Worm (Caenorhabditis elegans) whole organism, young adult: Measurements from ENCODE around the gene F59A1.16.
A peak's percentile ranks its signal among the peaks of the same experiment; 100 is the strongest.

Experiments used
- B0035.1 ChIP-seq: sonication (generic microtip); optimal IDR thresholded peaks from 2 replicates; lab custom pipeline; 2016; ENCODE audit warnings: missing genetic modification characterization, mild to moderate bottlenecking, missing compliant biosample characterization, missing genotype, missing genetic modification reagents
- B0336.3 ChIP-seq: fragments of 200-800 bp; sonication (Bioruptor generic); IDR thresholded peaks from 2 replicates; pipeline ENCODE4 v1.3.6; 2022; ENCODE audit warnings: missing genetic modification characterization, missing compliant biosample characterization
- D2030.7 ChIP-seq: fragments of 200-800 bp; sonication (Bioruptor generic); IDR thresholded peaks from 2 replicates; pipeline ENCODE4 v1.3.6; 2022; ENCODE audit warnings: missing genetic modification reagents, missing genetic modification characterization, missing compliant biosample characterization
- F22D6.2 ChIP-seq: sonication (generic microtip); optimal IDR thresholded peaks from 2 replicates; lab custom pipeline; 2016; ENCODE audit warnings: mild to moderate bottlenecking, missing genetic modification characterization, missing compliant biosample characterization
- F23B12.7 ChIP-seq: sonication (generic microtip); optimal IDR thresholded peaks from 2 replicates; lab custom pipeline; 2017; ENCODE audit warnings: missing genetic modification characterization, mild to moderate bottlenecking, missing compliant biosample characterization, antibody characterized with exemption, moderate library complexity; ENCODE audit not compliant: insufficient read depth
- F52B5.7 ChIP-seq: sonication (generic microtip); optimal IDR thresholded peaks from 2 replicates; lab custom pipeline; 2016; ENCODE audit warnings: mild to moderate bottlenecking, missing genetic modification characterization, missing compliant biosample characterization
- F57C9.4 ChIP-seq: sonication (generic microtip); optimal IDR thresholded peaks from 2 replicates; lab custom pipeline; 2017; ENCODE audit warnings: mild to moderate bottlenecking, missing genetic modification characterization, missing compliant biosample characterization
- K12H6.12 ChIP-seq: fragments of 200-800 bp; sonication (Bioruptor generic); optimal IDR thresholded peaks from 2 replicates; lab custom pipeline; 2018; ENCODE audit warnings: mild to moderate bottlenecking, missing genetic modification characterization, missing compliant biosample characterization
- T26A5.8 ChIP-seq: sonication (generic microtip); optimal IDR thresholded peaks from 2 replicates; lab custom pipeline; 2016; ENCODE audit warnings: missing genetic modification characterization, missing compliant biosample characterization
- aptf-2 ChIP-seq: fragments of 200-800 bp; sonication (Bioruptor generic); conservative IDR thresholded peaks from 2 replicates; pipeline ENCODE4 v1.3.6; 2022; ENCODE audit warnings: missing genetic modification reagents, missing genetic modification characterization, missing compliant biosample characterization
- atf-7 ChIP-seq: sonication (generic microtip); optimal IDR thresholded peaks from 2 replicates; lab custom pipeline; 2017; ENCODE audit warnings: mild to moderate bottlenecking, missing genetic modification characterization, missing compliant biosample characterization
- bed-1 ChIP-seq: fragments of 200-800 bp; sonication (Bioruptor generic); IDR thresholded peaks from 2 replicates; pipeline ENCODE4 v1.3.6; 2022; ENCODE audit warnings: missing genetic modification reagents, missing genetic modification characterization, missing compliant biosample characterization
- bed-2 ChIP-seq: fragments of 200-800 bp; sonication (Bioruptor generic); IDR thresholded peaks from 2 replicates; pipeline ENCODE4 v1.3.6; 2022; ENCODE audit warnings: missing genetic modification reagents, missing genetic modification characterization, missing compliant biosample characterization
- ceh-27 ChIP-seq: fragments of 200-800 bp; sonication (Bioruptor generic); optimal IDR thresholded peaks from 2 replicates; lab custom pipeline; 2018; ENCODE audit warnings: mild to moderate bottlenecking, missing genetic modification characterization, moderate library complexity, missing compliant biosample characterization
- ceh-79 ChIP-seq: sonication (generic microtip); optimal IDR thresholded peaks from 2 replicates; lab custom pipeline; 2017; ENCODE audit warnings: mild to moderate bottlenecking, missing genetic modification characterization, missing compliant biosample characterization
- chd-7 ChIP-seq: sonication (generic microtip); optimal IDR thresholded peaks from 2 replicates; lab custom pipeline; 2016; ENCODE audit warnings: mild to moderate bottlenecking, missing genetic modification characterization, moderate library complexity, missing compliant biosample characterization
- die-1 ChIP-seq: sonication (generic microtip); optimal IDR thresholded peaks from 2 replicates; lab custom pipeline; 2016; ENCODE audit warnings: missing genotype, mild to moderate bottlenecking, missing genetic modification characterization, missing compliant biosample characterization
- dox-1 ChIP-seq: fragments of 200-800 bp; sonication (Bioruptor generic); IDR thresholded peaks from 2 replicates; pipeline ENCODE4 v1.3.6; 2022; ENCODE audit warnings: missing genetic modification reagents, missing genetic modification characterization, missing compliant biosample characterization
- dpff-1 ChIP-seq: sonication (generic microtip); optimal IDR thresholded peaks from 2 replicates; lab custom pipeline; 2017; ENCODE audit warnings: mild to moderate bottlenecking, missing genetic modification characterization, missing compliant biosample characterization
- hlh-12 ChIP-seq: sonication (generic microtip); optimal IDR thresholded peaks from 2 replicates; lab custom pipeline; 2016; ENCODE audit warnings: missing genetic modification characterization, missing compliant biosample characterization
- hrde-1 ChIP-seq: sonication (generic microtip); optimal IDR thresholded peaks from 2 replicates; lab custom pipeline; 2016; ENCODE audit warnings: missing genetic modification characterization, mild to moderate bottlenecking, missing compliant biosample characterization, moderate library complexity, missing genotype, missing genetic modification reagents, borderline replicate concordance
- hsf-1 ChIP-seq: fragments of 200-800 bp; sonication (Bioruptor generic); IDR thresholded peaks from 2 replicates; pipeline ENCODE4 v1.3.6; 2022; ENCODE audit warnings: missing genetic modification reagents, missing genetic modification characterization, missing compliant biosample characterization
- lag-1 ChIP-seq: fragments of 200-800 bp; sonication (Bioruptor generic); IDR thresholded peaks from 2 replicates; pipeline ENCODE4 v1.3.6; 2022; ENCODE audit warnings: missing genetic modification reagents, missing genetic modification characterization, missing compliant biosample characterization
- let-607 ChIP-seq, 2 experiments: fragments of 200-800 bp in 1 of 2; sonication (Bioruptor generic) in 1 of 2; sonication (generic microtip) in 1 of 2; optimal IDR thresholded peaks; 2 replicates each; lab custom pipeline; 2016 to 2018; ENCODE audit warnings: mild to moderate bottlenecking in 2 of 2, missing compliant biosample characterization in 2 of 2, missing genetic modification characterization in 2 of 2, moderate library complexity in 2 of 2, missing genotype in 1 of 2
- lin-35 ChIP-seq, 3 experiments: fragments of 150-350 bp in 2 of 3; sonication (generic microtip) in 1 of 3; optimal IDR thresholded peaks; 2 replicates each; lab custom pipeline; 2014 to 2018; ENCODE audit warnings: missing biosample characterization in 3 of 3, missing genetic modification characterization in 3 of 3, missing genetic modification reagents in 3 of 3
- lsl-1 ChIP-seq: fragments of 200-800 bp; sonication (Bioruptor generic); optimal IDR thresholded peaks from 2 replicates; lab custom pipeline; 2018; ENCODE audit warnings: mild to moderate bottlenecking, missing genetic modification characterization, moderate library complexity, missing compliant biosample characterization
- mel-28 ChIP-seq: sonication (generic microtip); optimal IDR thresholded peaks from 2 replicates; lab custom pipeline; 2016; ENCODE audit warnings: borderline replicate concordance, mild to moderate bottlenecking, missing genetic modification characterization, missing compliant biosample characterization
- mxl-1 ChIP-seq: sonication (generic microtip); optimal IDR thresholded peaks from 2 replicates; lab custom pipeline; 2016; ENCODE audit warnings: missing genetic modification characterization, missing compliant biosample characterization
- nfya-2 ChIP-seq: fragments of 200-800 bp; sonication (Bioruptor generic); IDR thresholded peaks from 2 replicates; pipeline ENCODE4 v1.3.6; 2022; ENCODE audit warnings: missing genetic modification reagents, missing genetic modification characterization, missing compliant biosample characterization
- nhr-120 ChIP-seq: fragments of 200-800 bp; sonication (Bioruptor generic); IDR thresholded peaks from 2 replicates; pipeline ENCODE4 v1.3.6; 2022; ENCODE audit warnings: missing genetic modification characterization, missing compliant biosample characterization
- nhr-179 ChIP-seq: sonication (generic microtip); optimal IDR thresholded peaks from 2 replicates; lab custom pipeline; 2016; ENCODE audit warnings: mild to moderate bottlenecking, missing genetic modification characterization, missing compliant biosample characterization
- nhr-80 ChIP-seq: sonication (generic microtip); optimal IDR thresholded peaks from 2 replicates; lab custom pipeline; 2016; ENCODE audit warnings: missing genetic modification characterization, missing compliant biosample characterization
- pbrm-1 ChIP-seq: fragments of 200-800 bp; sonication (Bioruptor generic); IDR thresholded peaks from 2 replicates; pipeline ENCODE4 v1.3.6; 2022; ENCODE audit warnings: missing genetic modification reagents, missing genetic modification characterization, missing compliant biosample characterization
- repo-1 ChIP-seq: sonication (generic microtip); optimal IDR thresholded peaks from 2 replicates; lab custom pipeline; 2017; ENCODE audit warnings: mild to moderate bottlenecking, missing genetic modification characterization, missing compliant biosample characterization
- rpc-1 ChIP-seq, 2 experiments: fragments of 150-350 bp in 1 of 2; sonication (generic microtip) in 1 of 2; optimal IDR thresholded peaks; 2 replicates each; lab custom pipeline; 2014 to 2018; ENCODE audit warnings: missing biosample characterization in 1 of 2, missing genetic modification characterization in 1 of 2, missing genetic modification reagents in 1 of 2, missing genotype in 1 of 2
- snpc-1.1 ChIP-seq: sonication (generic microtip); optimal IDR thresholded peaks from 2 replicates; lab custom pipeline; 2017; ENCODE audit warnings: missing genetic modification characterization, mild to moderate bottlenecking, missing compliant biosample characterization, antibody characterized with exemption, moderate library complexity, missing genotype, missing genetic modification reagents; ENCODE audit not compliant: insufficient read depth
- snpc-3.4 ChIP-seq: sonication (generic microtip); optimal IDR thresholded peaks from 2 replicates; lab custom pipeline; 2017; ENCODE audit warnings: missing genetic modification characterization, mild to moderate bottlenecking, missing compliant biosample characterization, antibody characterized with exemption, moderate library complexity, missing genotype, missing genetic modification reagents
- snpc-4 ChIP-seq, 5 experiments: fragments of 150-350 bp in 1 of 5; sonication (generic microtip) in 4 of 5; optimal IDR thresholded peaks; 2 replicates each; lab custom pipeline; 2014 to 2018; ENCODE audit warnings: missing genetic modification characterization in 5 of 5, missing biosample characterization in 3 of 5, antibody characterized with exemption in 2 of 5, mild to moderate bottlenecking in 2 of 5, missing compliant biosample characterization in 2 of 5, missing genotype in 2 of 5, moderate library complexity in 2 of 5, missing genetic modification reagents in 1 of 5
- tbp1 ChIP-seq: fragments of 200-800 bp; sonication (Bioruptor generic); optimal IDR thresholded peaks from 2 replicates; lab custom pipeline; 2018; ENCODE audit warnings: mild to moderate bottlenecking, missing genetic modification characterization, missing compliant biosample characterization
- unc-130 ChIP-seq: sonication (generic microtip); optimal IDR thresholded peaks from 2 replicates; lab custom pipeline; 2016; ENCODE audit warnings: missing genetic modification reagents, missing genetic modification characterization, missing compliant biosample characterization
- zfh-2 ChIP-seq: fragments of 200-800 bp; sonication (Bioruptor generic); conservative IDR thresholded peaks from 2 replicates; pipeline ENCODE4 v1.3.6; 2022; ENCODE audit warnings: missing genetic modification reagents, missing genetic modification characterization, missing compliant biosample characterization
- ztf-25 ChIP-seq: fragments of 200-800 bp; sonication (Bioruptor generic); IDR thresholded peaks from 2 replicates; pipeline ENCODE4 v1.3.6; 2022; ENCODE audit warnings: missing genetic modification reagents, missing genetic modification characterization, missing compliant biosample characterization
- ztf-6 ChIP-seq: fragments of 200-800 bp; sonication (Bioruptor generic); IDR thresholded peaks from 2 replicates; pipeline ENCODE4 v1.3.6; 2022; ENCODE audit warnings: missing genetic modification reagents, missing genetic modification characterization, missing compliant biosample characterization

The F59A1.16 gene

ce11 chrV:17664367-17664766 lies 20.4 kb downstream of the F59A1.16 start:
- TF ChIP-seq zfh-2 (GFP tag; lab: Robert Waterston, UW) (peak; percentile 67), B0336.3 (no peak), rpc-1 (optimal IDR thresholded peaks at IDR 0.05; lab: Kevin White, UChicago) (no peak), rpc-1 (tag; optimal IDR thresholded peaks at IDR 0.05; lab: Kevin White, UChicago) (peak; percentile 40), tbp1 (GFP tag; lab: Kevin White, UChicago) (peak; percentile 56), nfya-2 (GFP tag; lab: Robert Waterston, UW) (no peak), nhr-120 (GFP tag; lab: Robert Waterston, UW) (peak; percentile 77; the same call in 1 of the 2 replicates)

- TF ChIP-seq unc-130 (GFP tag; lab: Kevin White, UChicago) (no peak), bed-2 (no peak), snpc-4 (GFP tag; optimal IDR thresholded peaks at IDR 0.05; lab: Kevin White, UChicago) (no peak), snpc-4 (tag; optimal IDR thresholded peaks at IDR 0.05; lab: Kevin White, UChicago) (peak in 1 of 4 experiments; percentile 0), dpff-1 (tag; lab: Kevin White, UChicago) (no peak), snpc-1.1 (no peak), nhr-80 (tag; lab: Kevin White, UChicago) (peak; percentile 87), atf-7 (peak; percentile 41)
These were observed 22.5 kb downstream of the F59A1.16 start for ce11 chrV:17662260-17662659.

ce11 chrV:17660003-17660402 lies 24.8 kb downstream of the F59A1.16 start, which contains the start of gene dgat-2:
Gene dgat-2, plus strand, starts transcription at chrV:17660303.
- TF ChIP-seq rpc-1 (optimal IDR thresholded peaks at IDR 0.05; lab: Kevin White, UChicago) = no peak
- TF ChIP-seq rpc-1 (tag; optimal IDR thresholded peaks at IDR 0.05; lab: Kevin White, UChicago) = peak; percentile 10
- TF ChIP-seq F22D6.2 (tag; lab: Kevin White, UChicago) = no peak
- no peak for TF ChIP-seq aptf-2 (GFP tag; lab: Robert Waterston, UW)
- TF ChIP-seq mel-28 = no peak
- TF ChIP-seq lag-1 (GFP tag; lab: Robert Waterston, UW) = no peak
- no peak for TF ChIP-seq T26A5.8 (tag; lab: Kevin White, UChicago)
- no peak for TF ChIP-seq ceh-27
- TF ChIP-seq pbrm-1 = no peak
- TF ChIP-seq F57C9.4 (tag; lab: Kevin White, UChicago) = no peak

- TF ChIP-seq mxl-1 (tag; lab: Kevin White, UChicago) = no peak
- no peak for TF ChIP-seq K12H6.12 (tag; lab: Kevin White, UChicago)
- no peak for TF ChIP-seq repo-1 (tag; lab: Kevin White, UChicago)
- TF ChIP-seq snpc-3.4 (tag; lab: Kevin White, UChicago) = no peak
- no peak for TF ChIP-seq die-1 (tag; lab: Kevin White, UChicago)
- TF ChIP-seq ceh-79 (tag; lab: Kevin White, UChicago) = no peak
- TF ChIP-seq nhr-179 = no peak
- peak; percentile 10 for TF ChIP-seq F23B12.7
- no peak for TF ChIP-seq hsf-1 (GFP tag; lab: Robert Waterston, UW)
- TF ChIP-seq D2030.7 (GFP tag; lab: Robert Waterston, UW) = no peak
- no peak for TF ChIP-seq lsl-1 (GFP tag; lab: Kevin White, UChicago)
- no peak for TF ChIP-seq F52B5.7
- TF ChIP-seq let-607 (tag; optimal IDR thresholded peaks at IDR 0.05; lab: Kevin White, UChicago) = peak; percentile 14 to 35
- no peak for TF ChIP-seq lin-35 (GFP tag; optimal IDR thresholded peaks at IDR 0.05; lab: Kevin White, UChicago)
- TF ChIP-seq B0035.1 (tag; lab: Kevin White, UChicago) = no peak
- TF ChIP-seq ztf-25 = no peak
- no peak for TF ChIP-seq ceh-27
- TF ChIP-seq dox-1 (GFP tag; lab: Robert Waterston, UW) = peak; percentile 55; the same call in 1 of the 2 replicates
- no peak for TF ChIP-seq hrde-1 (tag; lab: Kevin White, UChicago)
- no peak for TF ChIP-seq hlh-12 (tag; lab: Kevin White, UChicago)
- no peak for TF ChIP-seq ztf-6 (GFP tag; lab: Robert Waterston, UW)
- no peak for TF ChIP-seq lag-1 (GFP tag; lab: Robert Waterston, UW)
- TF ChIP-seq bed-1 (GFP tag; lab: Robert Waterston, UW) = no peak
- TF ChIP-seq chd-7 = no peak
These were observed 25.5 kb downstream of the F59A1.16 start, which contains the start of gene fbxa-108 for ce11 chrV:17659228-17659627. Gene fbxa-108, minus strand, starts transcription at chrV:17659385.
